Fruit fly (Drosophila melanogaster): ENCODE data around the gene CG12229.

CG12229 gene

dm6 chr3L:17436331-17436730, at the start of gene CG12229:
Gene CG12229, minus strand, starts transcription at chr3L:17436431.
- TF ChIP-seq psq (optimal IDR thresholded peaks at IDR 0.05): no peak
- no peak for TF ChIP-seq CG8478 (optimal IDR thresholded peaks at IDR 0.05)
- no peak for TF ChIP-seq pan (optimal IDR thresholded peaks at IDR 0.05)
- TF ChIP-seq usp (GFP tag; optimal IDR thresholded peaks at IDR 0.05): no peak
- no peak for TF ChIP-seq Dll (optimal IDR thresholded peaks at IDR 0.05)
- no peak for TF ChIP-seq EcR (GFP tag; optimal IDR thresholded peaks at IDR 0.05)

dm6 chr3L:17485280-17485792, 49.1 kb upstream of the CG12229 start:
- TF ChIP-seq Dll (optimal IDR thresholded peaks at IDR 0.05) (no peak), usp (GFP tag; optimal IDR thresholded peaks at IDR 0.05) (no peak), psq (optimal IDR thresholded peaks at IDR 0.05) (no peak), EcR (GFP tag; optimal IDR thresholded peaks at IDR 0.05) (no peak), CG8478 (optimal IDR thresholded peaks at IDR 0.05) (no peak), pan (optimal IDR thresholded peaks at IDR 0.05) (no peak)

- TF ChIP-seq usp (GFP tag; optimal IDR thresholded peaks at IDR 0.05): no peak
- no peak for TF ChIP-seq EcR (GFP tag; optimal IDR thresholded peaks at IDR 0.05)
- TF ChIP-seq psq (optimal IDR thresholded peaks at IDR 0.05): no peak
- no peak for TF ChIP-seq pan (optimal IDR thresholded peaks at IDR 0.05)
- no peak for TF ChIP-seq CG8478 (optimal IDR thresholded peaks at IDR 0.05)
- TF ChIP-seq Dll (optimal IDR thresholded peaks at IDR 0.05): no peak
Observed at dm6 chr3L:17478826-17479225, 42.6 kb upstream of the CG12229 start, which contains the start of the genes CG13733 and qjt. Gene CG13733, minus strand, starts transcription at chr3L:17478926. Gene qjt, plus strand, starts transcription at chr3L:17479096.

dm6 chr3L:17476496-17476895, 40.3 kb upstream of the CG12229 start:
- TF ChIP-seq usp (GFP tag; optimal IDR thresholded peaks at IDR 0.05): no peak
- no peak for TF ChIP-seq psq (optimal IDR thresholded peaks at IDR 0.05)
- TF ChIP-seq pan (optimal IDR thresholded peaks at IDR 0.05): no peak
- no peak for TF ChIP-seq CG8478 (optimal IDR thresholded peaks at IDR 0.05)
- no peak for TF ChIP-seq EcR (GFP tag; optimal IDR thresholded peaks at IDR 0.05)
- no peak for TF ChIP-seq Dll (optimal IDR thresholded peaks at IDR 0.05)

dm6 chr3L:17475979-17476393, 39.8 kb upstream of the CG12229 start, which contains the start of gene CG34250:
Gene CG34250, plus strand, starts transcription at chr3L:17476222.
- TF ChIP-seq psq (optimal IDR thresholded peaks at IDR 0.05): no peak
- no peak for TF ChIP-seq Dll (optimal IDR thresholded peaks at IDR 0.05)
- TF ChIP-seq usp (GFP tag; optimal IDR thresholded peaks at IDR 0.05): no peak

dm6 chr3L:17474711-17475451, 38.6 kb upstream of the CG12229 start, which contains the start of the genes UQCR-Q and CG46525:
Gene UQCR-Q, plus strand, starts transcription at chr3L:17474761.
Gene CG46525, plus strand, starts transcription at chr3L:17475220.
- TF ChIP-seq Dll (optimal IDR thresholded peaks at IDR 0.05) (no peak), EcR (GFP tag; optimal IDR thresholded peaks at IDR 0.05) (no peak), CG8478 (optimal IDR thresholded peaks at IDR 0.05) (no peak), pan (optimal IDR thresholded peaks at IDR 0.05) (no peak), psq (optimal IDR thresholded peaks at IDR 0.05) (no peak), usp (GFP tag; optimal IDR thresholded peaks at IDR 0.05) (no peak)

dm6 chr3L:17473889-17474288, 37.7 kb upstream of the CG12229 start:
- TF ChIP-seq EcR (GFP tag; optimal IDR thresholded peaks at IDR 0.05) (no peak), CG8478 (optimal IDR thresholded peaks at IDR 0.05) (no peak), Dll (optimal IDR thresholded peaks at IDR 0.05) (no peak), pan (optimal IDR thresholded peaks at IDR 0.05) (no peak), usp (GFP tag; optimal IDR thresholded peaks at IDR 0.05) (no peak), psq (optimal IDR thresholded peaks at IDR 0.05) (no peak)

- TF ChIP-seq psq (optimal IDR thresholded peaks at IDR 0.05): no peak
Observed at dm6 chr3L:17470110-17470509, 33.9 kb upstream of the CG12229 start, which contains the start of gene SecCl. Gene SecCl, plus strand, starts transcription at chr3L:17470127.

- no peak for TF ChIP-seq psq (optimal IDR thresholded peaks at IDR 0.05)
- no peak for TF ChIP-seq CG8478 (optimal IDR thresholded peaks at IDR 0.05)
- TF ChIP-seq Dll (optimal IDR thresholded peaks at IDR 0.05): no peak
- no peak for TF ChIP-seq usp (GFP tag; optimal IDR thresholded peaks at IDR 0.05)
- TF ChIP-seq EcR (GFP tag; optimal IDR thresholded peaks at IDR 0.05): no peak
- TF ChIP-seq pan (optimal IDR thresholded peaks at IDR 0.05): no peak
Observed at dm6 chr3L:17465804-17466203, 29.6 kb upstream of the CG12229 start, which contains the start of gene QIL1. Gene QIL1, plus strand, starts transcription at chr3L:17465945.

- TF ChIP-seq EcR (GFP tag; optimal IDR thresholded peaks at IDR 0.05): no peak
- TF ChIP-seq CG8478 (optimal IDR thresholded peaks at IDR 0.05): no peak
- TF ChIP-seq psq (optimal IDR thresholded peaks at IDR 0.05): no peak
- no peak for TF ChIP-seq usp (GFP tag; optimal IDR thresholded peaks at IDR 0.05)
- no peak for TF ChIP-seq pan (optimal IDR thresholded peaks at IDR 0.05)
- TF ChIP-seq Dll (optimal IDR thresholded peaks at IDR 0.05): no peak
Observed at dm6 chr3L:17462474-17462873, 26.2 kb upstream of the CG12229 start.

dm6 chr3L:17461369-17462012, 25.3 kb upstream of the CG12229 start:
- no peak for TF ChIP-seq psq (optimal IDR thresholded peaks at IDR 0.05)
- TF ChIP-seq CG8478 (optimal IDR thresholded peaks at IDR 0.05): no peak
- no peak for TF ChIP-seq usp (GFP tag; optimal IDR thresholded peaks at IDR 0.05)
- TF ChIP-seq Dll (optimal IDR thresholded peaks at IDR 0.05): no peak
- no peak for TF ChIP-seq EcR (GFP tag; optimal IDR thresholded peaks at IDR 0.05)
- no peak for TF ChIP-seq pan (optimal IDR thresholded peaks at IDR 0.05)
